Worm (Caenorhabditis elegans) whole organism, young adult: ENCODE measurements around the gene B0507.4.

ENCODE experiments used
- B0019.2 ChIP-seq: fragments of 200-800 bp; sonication (Bioruptor generic); conservative IDR thresholded peaks from 2 replicates; pipeline ENCODE4 v1.3.6; 2022; ENCODE audit warnings: missing genetic modification reagents, missing genetic modification characterization, missing compliant biosample characterization
- C17E4.6 ChIP-seq: fragments of 200-800 bp; sonication (Bioruptor generic); IDR thresholded peaks from 2 replicates; pipeline ENCODE4 v1.3.6; 2022; ENCODE audit warnings: missing genetic modification reagents, missing genetic modification characterization, missing compliant biosample characterization
- D2030.7 ChIP-seq: fragments of 200-800 bp; sonication (Bioruptor generic); IDR thresholded peaks from 2 replicates; pipeline ENCODE4 v1.3.6; 2022; ENCODE audit warnings: missing genetic modification reagents, missing genetic modification characterization, missing compliant biosample characterization
- F33H1.4 ChIP-seq: fragments of 200-800 bp; sonication (Bioruptor generic); IDR thresholded peaks from 2 replicates; pipeline ENCODE4 v1.3.6; 2022; ENCODE audit warnings: missing genetic modification reagents, missing genetic modification characterization, missing compliant biosample characterization
- F55B11.4 ChIP-seq: sonication (generic microtip); optimal IDR thresholded peaks from 2 replicates; lab custom pipeline; 2016; ENCODE audit warnings: missing compliant biosample characterization, missing genetic modification characterization, borderline replicate concordance; ENCODE audit not compliant: insufficient read depth
- K11D2.4 ChIP-seq: fragments of 200-800 bp; sonication (Bioruptor generic); IDR thresholded peaks from 2 replicates; pipeline ENCODE4 v1.3.6; 2022; ENCODE audit warnings: missing genetic modification reagents, missing genetic modification characterization, missing compliant biosample characterization
- T26A5.8 ChIP-seq: sonication (generic microtip); optimal IDR thresholded peaks from 2 replicates; lab custom pipeline; 2016; ENCODE audit warnings: missing genetic modification characterization, missing compliant biosample characterization
- Y53F4B.3 ChIP-seq: fragments of 200-800 bp; sonication (Bioruptor generic); IDR thresholded peaks from 2 replicates; pipeline ENCODE4 v1.3.6; 2022; ENCODE audit warnings: missing genetic modification reagents, missing genetic modification characterization, missing compliant biosample characterization
- Y56A3A.18 ChIP-seq: fragments of 200-800 bp; sonication (Bioruptor generic); IDR thresholded peaks from 2 replicates; pipeline ENCODE4 v1.3.6; 2022; ENCODE audit warnings: missing genetic modification reagents, missing genetic modification characterization, missing compliant biosample characterization
- Y67H2A.10 ChIP-seq: fragments of 200-800 bp; sonication (Bioruptor generic); conservative IDR thresholded peaks from 2 replicates; pipeline ENCODE4 v1.3.6; 2022; ENCODE audit warnings: missing genetic modification reagents, missing genetic modification characterization, missing compliant biosample characterization
- Y95B8A.8 ChIP-seq: fragments of 200-800 bp; sonication (Bioruptor generic); IDR thresholded peaks from 2 replicates; pipeline ENCODE4 v1.3.6; 2022; ENCODE audit warnings: missing genetic modification reagents, missing genetic modification characterization, missing compliant biosample characterization
- ZK185.1 ChIP-seq: sonication (generic microtip); optimal IDR thresholded peaks from 2 replicates; lab custom pipeline; 2016; ENCODE audit warnings: mild to moderate bottlenecking, missing genetic modification characterization, missing compliant biosample characterization; ENCODE audit not compliant: poor library complexity, severe bottlenecking
- akir-1 ChIP-seq: fragments of 200-800 bp; sonication (Bioruptor generic); optimal IDR thresholded peaks from 2 replicates; lab custom pipeline; 2018; ENCODE audit warnings: mild to moderate bottlenecking, missing genetic modification characterization, moderate library complexity, missing compliant biosample characterization
- attf-3 ChIP-seq: fragments of 200-800 bp; sonication (Bioruptor generic); conservative IDR thresholded peaks from 2 replicates; pipeline ENCODE4 v1.3.6; 2022; ENCODE audit warnings: missing genetic modification reagents, missing genetic modification characterization, missing compliant biosample characterization
- attf-5 ChIP-seq: fragments of 200-800 bp; sonication (Bioruptor generic); optimal IDR thresholded peaks from 2 replicates; lab custom pipeline; 2018; ENCODE audit warnings: mild to moderate bottlenecking, missing genetic modification characterization, missing compliant biosample characterization
- attf-6 ChIP-seq: fragments of 200-800 bp; sonication (Bioruptor generic); IDR thresholded peaks from 2 replicates; pipeline ENCODE4 v1.3.6; 2022; ENCODE audit warnings: missing genetic modification reagents, missing genetic modification characterization, missing compliant biosample characterization
- bed-1 ChIP-seq: fragments of 200-800 bp; sonication (Bioruptor generic); IDR thresholded peaks from 2 replicates; pipeline ENCODE4 v1.3.6; 2022; ENCODE audit warnings: missing genetic modification reagents, missing genetic modification characterization, missing compliant biosample characterization
- cebp-1 ChIP-seq, 2 experiments: fragments of 200-800 bp in 1 of 2; sonication (Bioruptor generic) in 1 of 2; sonication (generic microtip) in 1 of 2; IDR thresholded peaks in 1 of 2; optimal IDR thresholded peaks in 1 of 2; 2 replicates each; pipeline versions ENCODE4 v1.3.6 to Lab custom; 2017 to 2022; ENCODE audit warnings: missing compliant biosample characterization in 2 of 2, missing genetic modification characterization in 2 of 2, mild to moderate bottlenecking in 1 of 2, missing genetic modification reagents in 1 of 2, moderate library complexity in 1 of 2
- ceh-79 ChIP-seq: sonication (generic microtip); optimal IDR thresholded peaks from 2 replicates; lab custom pipeline; 2017; ENCODE audit warnings: mild to moderate bottlenecking, missing genetic modification characterization, missing compliant biosample characterization
- die-1 ChIP-seq: sonication (generic microtip); optimal IDR thresholded peaks from 2 replicates; lab custom pipeline; 2016; ENCODE audit warnings: missing genotype, mild to moderate bottlenecking, missing genetic modification characterization, missing compliant biosample characterization
- ets-4 ChIP-seq: fragments of 200-800 bp; sonication (Bioruptor generic); optimal IDR thresholded peaks from 2 replicates; lab custom pipeline; 2018; ENCODE audit warnings: mild to moderate bottlenecking, missing genetic modification characterization, missing compliant biosample characterization
- fkh-3 ChIP-seq: sonication (generic microtip); optimal IDR thresholded peaks from 2 replicates; lab custom pipeline; 2016; ENCODE audit warnings: mild to moderate bottlenecking, missing genetic modification characterization, missing compliant biosample characterization
- hrde-1 ChIP-seq: sonication (generic microtip); optimal IDR thresholded peaks from 2 replicates; lab custom pipeline; 2016; ENCODE audit warnings: missing genetic modification characterization, mild to moderate bottlenecking, missing compliant biosample characterization, moderate library complexity, missing genotype, missing genetic modification reagents, borderline replicate concordance
- hsf-1 ChIP-seq: fragments of 200-800 bp; sonication (Bioruptor generic); IDR thresholded peaks from 2 replicates; pipeline ENCODE4 v1.3.6; 2022; ENCODE audit warnings: missing genetic modification reagents, missing genetic modification characterization, missing compliant biosample characterization
- lin-40 ChIP-seq: sonication (generic microtip); optimal IDR thresholded peaks from 2 replicates; lab custom pipeline; 2016; ENCODE audit warnings: missing genetic modification characterization, mild to moderate bottlenecking, missing compliant biosample characterization, missing genotype, missing genetic modification reagents
- lsl-1 ChIP-seq: fragments of 200-800 bp; sonication (Bioruptor generic); optimal IDR thresholded peaks from 2 replicates; lab custom pipeline; 2018; ENCODE audit warnings: mild to moderate bottlenecking, missing genetic modification characterization, moderate library complexity, missing compliant biosample characterization
- mcd-1 ChIP-seq: fragments of 200-800 bp; sonication (Bioruptor generic); IDR thresholded peaks from 2 replicates; pipeline ENCODE4 v1.3.6; 2022; ENCODE audit warnings: missing genetic modification reagents, missing genetic modification characterization, missing compliant biosample characterization
- mes-4 ChIP-seq: sonication (generic microtip); optimal IDR thresholded peaks from 2 replicates; lab custom pipeline; 2016; ENCODE audit warnings: missing genotype, missing genetic modification characterization, missing compliant biosample characterization
- nfya-1 ChIP-seq: sonication (generic microtip); optimal IDR thresholded peaks from 2 replicates; lab custom pipeline; 2017; ENCODE audit warnings: antibody characterized with exemption, missing compliant biosample characterization, missing genetic modification characterization, borderline replicate concordance; ENCODE audit not compliant: insufficient read depth
- nfya-2 ChIP-seq: fragments of 200-800 bp; sonication (Bioruptor generic); IDR thresholded peaks from 2 replicates; pipeline ENCODE4 v1.3.6; 2022; ENCODE audit warnings: missing genetic modification reagents, missing genetic modification characterization, missing compliant biosample characterization
- nhr-80 ChIP-seq: sonication (generic microtip); optimal IDR thresholded peaks from 2 replicates; lab custom pipeline; 2016; ENCODE audit warnings: missing genetic modification characterization, missing compliant biosample characterization
- pbrm-1 ChIP-seq: fragments of 200-800 bp; sonication (Bioruptor generic); IDR thresholded peaks from 2 replicates; pipeline ENCODE4 v1.3.6; 2022; ENCODE audit warnings: missing genetic modification reagents, missing genetic modification characterization, missing compliant biosample characterization
- rpc-1 ChIP-seq, 2 experiments: fragments of 150-350 bp in 1 of 2; sonication (generic microtip) in 1 of 2; optimal IDR thresholded peaks; 2 replicates each; lab custom pipeline; 2014 to 2018; ENCODE audit warnings: missing biosample characterization in 1 of 2, missing genetic modification characterization in 1 of 2, missing genetic modification reagents in 1 of 2, missing genotype in 1 of 2
- sea-2 ChIP-seq: fragments of 200-800 bp; sonication (Bioruptor generic); IDR thresholded peaks from 2 replicates; pipeline ENCODE4 v1.3.6; 2022; ENCODE audit warnings: missing genetic modification characterization, missing compliant biosample characterization
- snpc-1.3 ChIP-seq: sonication (generic microtip); optimal IDR thresholded peaks from 2 replicates; lab custom pipeline; 2017; ENCODE audit warnings: missing genetic modification characterization, mild to moderate bottlenecking, missing compliant biosample characterization, antibody characterized with exemption, moderate library complexity, missing genotype, missing genetic modification reagents; ENCODE audit not compliant: insufficient read depth
- snpc-3.4 ChIP-seq: sonication (generic microtip); optimal IDR thresholded peaks from 2 replicates; lab custom pipeline; 2017; ENCODE audit warnings: missing genetic modification characterization, mild to moderate bottlenecking, missing compliant biosample characterization, antibody characterized with exemption, moderate library complexity, missing genotype, missing genetic modification reagents
- snpc-4 ChIP-seq, 5 experiments: fragments of 150-350 bp in 1 of 5; sonication (generic microtip) in 4 of 5; optimal IDR thresholded peaks; 2 replicates each; lab custom pipeline; 2014 to 2018; ENCODE audit warnings: missing genetic modification characterization in 5 of 5, missing biosample characterization in 3 of 5, antibody characterized with exemption in 2 of 5, mild to moderate bottlenecking in 2 of 5, missing compliant biosample characterization in 2 of 5, missing genotype in 2 of 5, moderate library complexity in 2 of 5, missing genetic modification reagents in 1 of 5
- somi-1 ChIP-seq: fragments of 200-800 bp; sonication (Bioruptor generic); optimal IDR thresholded peaks from 2 replicates; lab custom pipeline; 2018; ENCODE audit warnings: mild to moderate bottlenecking, missing genetic modification characterization, missing compliant biosample characterization
- sptf-2 ChIP-seq: fragments of 200-800 bp; sonication (Bioruptor generic); optimal IDR thresholded peaks from 2 replicates; lab custom pipeline; 2018; ENCODE audit warnings: mild to moderate bottlenecking, missing genetic modification characterization, missing compliant biosample characterization
- unc-62 ChIP-seq: fragments of 150-350 bp; optimal IDR thresholded peaks from 2 replicates; lab custom pipeline; 2014; ENCODE audit warnings: missing biosample characterization, missing genetic modification reagents, missing genetic modification characterization
- ztf-6 ChIP-seq: fragments of 200-800 bp; sonication (Bioruptor generic); IDR thresholded peaks from 2 replicates; pipeline ENCODE4 v1.3.6; 2022; ENCODE audit warnings: missing genetic modification reagents, missing genetic modification characterization, missing compliant biosample characterization

Gene B0507.4

DNA sequence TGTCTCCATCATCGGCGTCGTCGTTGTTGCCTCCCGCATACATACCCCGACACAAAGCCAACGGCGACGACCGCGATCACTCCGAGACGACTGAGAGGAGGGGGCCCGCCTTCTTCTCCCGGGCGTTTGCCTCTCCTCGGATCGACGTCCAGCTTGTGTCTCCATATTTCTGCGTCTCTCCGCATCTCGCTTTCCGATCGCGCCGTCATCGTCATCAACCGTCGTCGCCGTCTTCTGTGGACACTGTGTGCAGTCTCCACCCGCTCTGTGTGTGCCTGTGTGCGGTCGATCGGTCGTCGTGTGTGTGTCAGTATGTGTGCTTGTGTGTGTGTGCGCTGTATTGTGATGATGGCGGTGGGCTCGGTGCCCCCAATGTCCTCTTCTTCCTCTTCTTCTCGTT lies 30.8 kb downstream of the B0507.4 start (continued):
- TF ChIP-seq snpc-3.4 (no peak), mes-4 (no peak), nfya-1 (no peak), lsl-1 (GFP tag; lab: Kevin White, UChicago) (no peak), snpc-1.3 (tag; lab: Kevin White, UChicago) (no peak), F55B11.4 (no peak), K11D2.4 (GFP tag; lab: Robert Waterston, UW) (0 out of 2 replicates have a peak, but pooled peaks have one; percentile 34), Y56A3A.18 (GFP tag; lab: Robert Waterston, UW) (no peak), snpc-4 (GFP tag; optimal IDR thresholded peaks at IDR 0.05; lab: Kevin White, UChicago) (no peak), snpc-4 (tag; optimal IDR thresholded peaks at IDR 0.05; lab: Kevin White, UChicago) (peak in 1 of 4 experiments; percentile 2), ets-4 (GFP tag; lab: Kevin White, UChicago) (no peak), somi-1 (GFP tag; lab: Kevin White, UChicago) (no peak), pbrm-1 (GFP tag; lab: Robert Waterston, UW) (no peak), ceh-79 (tag; lab: Kevin White, UChicago) (no peak), T26A5.8 (tag; lab: Kevin White, UChicago) (no peak), lin-40 (tag; lab: Kevin White, UChicago) (peak; percentile 7), hrde-1 (no peak), Y53F4B.3 (GFP tag; lab: Robert Waterston, UW) (no peak)

- no peak for TF ChIP-seq Y53F4B.3 (GFP tag; lab: Robert Waterston, UW)
Measured at ce11 chrV:8786245-8786644, 31.5 kb downstream of the B0507.4 start, which contains the start of gene sup-37. Gene sup-37, plus strand, starts transcription at chrV:8786545.

DNA sequence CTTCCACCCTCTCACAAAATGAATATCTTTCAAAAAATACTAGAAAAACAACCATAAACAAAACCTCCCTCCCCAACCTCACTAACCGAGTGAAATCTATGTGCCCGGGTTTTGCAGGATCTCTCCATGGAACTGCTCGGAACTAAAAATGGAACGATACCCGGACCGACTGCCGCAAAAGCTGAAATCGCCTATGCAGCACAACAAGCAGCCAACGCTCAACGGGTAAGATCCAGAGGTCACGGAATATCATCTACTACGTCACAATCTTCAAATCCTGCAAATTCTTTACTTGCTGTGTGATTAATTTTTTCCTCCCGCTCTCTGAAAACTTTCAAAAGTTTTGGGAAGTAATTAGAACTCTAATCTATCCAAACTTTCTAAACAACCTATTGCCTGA lies 34.6 kb downstream of the B0507.4 start:
- TF ChIP-seq akir-1 (no peak), attf-5 (GFP tag; lab: Kevin White, UChicago) (no peak), nfya-2 (GFP tag; lab: Robert Waterston, UW) (no peak), hsf-1 (no peak), nhr-80 (tag; lab: Kevin White, UChicago) (no peak), die-1 (tag; lab: Kevin White, UChicago) (no peak), cebp-1 (GFP tag; IDR thresholded peaks at IDR 0.05; lab: Robert Waterston, UW) (no peak), cebp-1 (tag; optimal IDR thresholded peaks at IDR 0.05; lab: Kevin White, UChicago) (no peak), C17E4.6 (GFP tag; lab: Robert Waterston, UW) (no peak), F33H1.4 (GFP tag; lab: Robert Waterston, UW) (no peak), bed-1 (no peak), sptf-2 (GFP tag; lab: Kevin White, UChicago) (no peak), B0019.2 (no peak)

ce11 chrV:8792814-8793213 lies 38.0 kb downstream of the B0507.4 start:
- no peak for TF ChIP-seq ZK185.1 (tag; lab: Kevin White, UChicago)
- TF ChIP-seq K11D2.4 (GFP tag; lab: Robert Waterston, UW): no peak
- no peak for TF ChIP-seq rpc-1 (optimal IDR thresholded peaks at IDR 0.05; lab: Kevin White, UChicago)
- no peak for TF ChIP-seq rpc-1 (tag; optimal IDR thresholded peaks at IDR 0.05; lab: Kevin White, UChicago)
- no peak for TF ChIP-seq fkh-3 (tag; lab: Kevin White, UChicago)
- no peak for TF ChIP-seq unc-62 (GFP tag; lab: Kevin White, UChicago)
- TF ChIP-seq attf-3 (GFP tag; lab: Robert Waterston, UW): no peak
- no peak for TF ChIP-seq sea-2 (GFP tag; lab: Robert Waterston, UW)
- TF ChIP-seq snpc-3.4: no peak
- no peak for TF ChIP-seq pbrm-1 (GFP tag; lab: Robert Waterston, UW)
- TF ChIP-seq mcd-1: no peak
- no peak for TF ChIP-seq D2030.7 (GFP tag; lab: Robert Waterston, UW)
- no peak for TF ChIP-seq Y67H2A.10 (GFP tag; lab: Robert Waterston, UW)
- no peak for TF ChIP-seq Y95B8A.8 (GFP tag; lab: Robert Waterston, UW)
- no peak for TF ChIP-seq attf-6 (GFP tag; lab: Robert Waterston, UW)
- TF ChIP-seq ztf-6 (GFP tag; lab: Robert Waterston, UW): no peak
